Worm (Caenorhabditis elegans) whole organism, L4/young adult: ENCODE measurements around the gene srt-73.

Experiments used
- dao-5 ChIP-seq: sonication (generic microtip); optimal IDR thresholded peaks from 2 replicates; lab custom pipeline; 2016; ENCODE audit warnings: missing genotype, missing genetic modification characterization, moderate library complexity, missing compliant biosample characterization
- him-1 ChIP-seq: sonication (generic microtip); optimal IDR thresholded peaks from 2 replicates; lab custom pipeline; 2016; ENCODE audit warnings: missing genotype, missing genetic modification reagents, missing genetic modification characterization, missing compliant biosample characterization

ce11 chrIV:7834625-7835228 is 44.4 kb upstream of the srt-73 start, which contains the start of gene erp-44.2:
- TF ChIP-seq dao-5 (no peak), him-1 (tag; lab: Kevin White, UChicago) (no peak)
